Fruit fly (Drosophila melanogaster) Kc167 (cell line): Measurements from ENCODE around the gene puc.

Source experiments
- Myc ChIP-seq: fragments of >200 bp; optimal IDR thresholded peaks from 2 replicates; lab custom pipeline; 2017; ENCODE audit warnings: missing external identifiers
- Sin3A ChIP-seq: fragments of >200 bp; optimal IDR thresholded peaks from 2 replicates; lab custom pipeline; 2018; ENCODE audit warnings: missing external identifiers
- h ChIP-seq: fragments of >200 bp; optimal IDR thresholded peaks from 3 replicates; lab custom pipeline; 2018; ENCODE audit warnings: missing external identifiers
- insv ChIP-seq: fragments of >200 bp; optimal IDR thresholded peaks from 3 replicates; lab custom pipeline; 2018; ENCODE audit warnings: missing external identifiers
- psq ChIP-seq: fragments of >200 bp; optimal IDR thresholded peaks from 2 replicates; lab custom pipeline; 2017; ENCODE audit warnings: missing external identifiers
- ttk ChIP-seq: sonication (Bioruptor generic); optimal IDR thresholded peaks from 2 replicates; lab custom pipeline; 2017; ENCODE audit warnings: missing external identifiers

puc gene

DNA sequence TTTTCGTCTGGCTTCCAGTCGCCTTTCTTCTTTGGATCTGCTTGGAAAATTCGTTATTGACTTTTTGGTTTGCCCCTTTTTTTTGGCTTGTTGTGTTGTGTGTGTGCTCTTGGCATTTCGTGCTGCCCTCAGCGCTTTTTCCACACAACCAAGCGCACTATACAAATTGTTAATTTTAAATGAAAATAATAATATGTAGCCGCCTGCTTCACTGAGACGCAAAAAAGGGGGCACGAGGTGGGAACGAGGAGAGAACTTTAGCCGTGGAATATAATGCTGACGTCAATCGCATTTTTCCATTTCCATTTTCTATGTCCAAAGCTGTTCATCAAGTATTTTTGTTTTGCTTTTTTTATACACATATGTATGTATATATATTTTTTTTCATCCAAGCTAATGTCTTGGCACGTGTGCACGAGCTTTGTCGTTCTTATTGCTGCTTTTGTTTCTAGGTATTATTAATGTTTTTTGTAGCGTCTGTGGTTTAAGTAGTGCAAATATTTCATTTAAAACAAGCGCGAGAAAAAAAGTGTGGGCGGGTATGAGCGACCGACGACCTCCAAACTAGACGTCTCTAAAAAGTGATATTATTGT, 6.8 kb downstream of the puc start:
- TF ChIP-seq ttk (lab: Kevin White, UChicago), result no peak
- no peak for TF ChIP-seq insv (lab: Kevin White, UChicago)
- no peak for TF ChIP-seq Myc (lab: Kevin White, UChicago)
- no peak for TF ChIP-seq Sin3A (lab: Kevin White, UChicago)
- TF ChIP-seq h (lab: Kevin White, UChicago), result no peak
- TF ChIP-seq psq (lab: Kevin White, UChicago), result no peak

DNA sequence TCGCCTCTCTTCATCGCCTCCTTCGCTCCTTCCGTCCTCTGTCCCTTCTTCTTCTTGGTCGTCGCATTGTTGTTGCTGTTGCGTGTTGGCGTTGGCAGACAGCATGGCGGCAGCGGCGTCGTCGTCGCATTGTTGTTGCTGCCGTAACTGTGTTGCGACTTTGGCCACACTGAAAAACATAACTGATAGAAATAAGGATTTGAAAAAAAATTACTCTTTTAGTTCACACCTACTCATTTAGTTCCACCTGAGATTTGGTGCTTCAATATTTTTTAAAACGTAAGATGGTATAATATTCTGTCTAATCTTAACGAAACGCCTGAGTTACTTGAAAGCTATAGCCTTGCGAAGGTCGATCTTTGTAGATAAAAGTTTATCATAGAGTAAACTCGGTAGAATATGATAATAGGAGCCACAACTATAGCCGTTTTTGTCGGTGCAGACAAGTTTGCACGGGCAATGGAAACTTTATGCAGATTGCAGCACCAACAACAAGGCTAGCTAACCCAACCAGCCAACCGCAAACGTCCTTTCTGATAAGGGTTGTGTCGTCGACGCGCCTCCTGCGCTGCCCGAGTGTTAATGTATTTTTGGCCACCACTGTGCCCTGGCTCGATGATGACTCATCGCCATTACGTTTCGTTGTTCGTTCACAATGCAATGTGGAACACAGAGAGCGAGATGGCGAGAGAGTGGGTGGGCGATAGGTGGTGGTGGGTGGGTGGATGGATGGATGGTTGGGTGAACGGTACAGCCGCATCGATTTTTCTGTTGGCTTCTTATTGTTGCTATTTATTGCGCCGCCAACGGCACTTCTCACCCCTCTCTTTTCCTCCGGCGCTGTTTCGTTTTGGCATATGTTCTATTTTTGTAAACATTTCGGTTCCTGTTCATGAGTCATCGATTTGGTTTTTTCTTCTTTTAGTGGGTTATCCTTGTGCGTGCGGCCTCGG, 8.0 kb downstream of the puc start:
- TF ChIP-seq psq (lab: Kevin White, UChicago) (no peak), insv (lab: Kevin White, UChicago) (no peak)

dm6 chr3R:8113833-8114673, 8.9 kb downstream of the puc start:
- TF ChIP-seq psq (lab: Kevin White, UChicago), result no peak
- TF ChIP-seq ttk (lab: Kevin White, UChicago), result no peak
- no peak for TF ChIP-seq insv (lab: Kevin White, UChicago)
- no peak for TF ChIP-seq Myc (lab: Kevin White, UChicago)
- no peak for TF ChIP-seq Sin3A (lab: Kevin White, UChicago)
- no peak for TF ChIP-seq h (lab: Kevin White, UChicago)

DNA sequence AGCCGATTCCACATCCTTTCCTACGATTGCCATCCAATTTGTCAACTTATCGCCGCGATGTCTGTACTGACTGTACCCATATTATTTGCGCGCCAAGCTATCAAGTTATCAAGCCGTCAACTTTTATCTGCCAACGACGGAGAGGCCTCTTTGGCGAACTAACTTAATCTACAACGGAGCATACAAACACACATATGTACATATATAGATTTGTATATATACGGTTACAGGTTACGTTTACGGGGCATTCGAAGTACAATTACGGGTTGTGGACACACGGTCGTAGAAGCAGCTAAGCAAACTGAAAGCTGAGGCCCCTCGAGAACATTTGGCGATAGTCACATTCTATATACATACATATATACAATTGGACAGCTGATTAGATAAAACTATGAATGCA, 10.1 kb downstream of the puc start:
- TF ChIP-seq insv (lab: Kevin White, UChicago) (no peak), psq (lab: Kevin White, UChicago) (no peak), Sin3A (lab: Kevin White, UChicago) (no peak), h (lab: Kevin White, UChicago) (no peak), Myc (lab: Kevin White, UChicago) (no peak), ttk (lab: Kevin White, UChicago) (no peak)

DNA sequence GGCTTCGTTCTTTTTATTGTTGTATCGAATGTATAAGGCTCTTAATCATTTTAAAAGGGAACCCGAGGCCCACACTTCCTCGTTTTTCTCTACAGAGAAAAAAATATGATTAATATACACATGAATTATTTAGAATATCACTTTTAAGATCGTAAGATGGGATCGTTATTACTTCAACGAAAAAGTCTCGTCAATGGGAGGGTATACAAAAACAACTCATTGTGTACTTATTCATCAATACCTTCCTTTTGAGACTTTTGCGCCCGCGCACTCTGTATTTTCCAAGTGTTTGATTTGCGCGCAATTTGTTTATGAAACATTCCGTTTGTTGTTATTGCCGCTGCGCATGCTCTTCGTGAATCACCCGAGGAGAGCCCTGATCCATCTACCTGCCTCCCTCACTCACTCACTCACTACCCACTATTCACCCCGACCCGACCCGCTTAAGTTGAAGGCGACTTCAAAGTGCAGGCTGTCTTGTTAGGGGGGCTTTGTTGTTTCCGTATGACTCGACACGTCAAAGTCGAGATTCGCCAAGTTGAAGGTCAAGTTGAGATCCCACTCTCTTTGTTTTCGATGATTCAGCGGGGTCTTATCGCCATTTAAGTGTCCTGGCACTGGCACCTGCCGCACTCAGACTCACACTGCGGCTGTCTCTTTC, 10.9 kb downstream of the puc start:
- TF ChIP-seq psq (lab: Kevin White, UChicago) (no peak), ttk (lab: Kevin White, UChicago) (no peak), Sin3A (lab: Kevin White, UChicago) (no peak), h (lab: Kevin White, UChicago) (no peak), insv (lab: Kevin White, UChicago) (no peak), Myc (lab: Kevin White, UChicago) (no peak)

- TF ChIP-seq h (lab: Kevin White, UChicago) (no peak), Myc (lab: Kevin White, UChicago) (no peak), psq (lab: Kevin White, UChicago) (no peak), insv (lab: Kevin White, UChicago) (no peak), Sin3A (lab: Kevin White, UChicago) (no peak), ttk (lab: Kevin White, UChicago) (no peak)
These were observed 12.9 kb downstream of the puc start for dm6 chr3R:8118062-8118461.

dm6 chr3R:8118781-8119456, 13.8 kb downstream of the puc start:
- TF ChIP-seq psq (lab: Kevin White, UChicago) (no peak), insv (lab: Kevin White, UChicago) (no peak), ttk (lab: Kevin White, UChicago) (no peak), Myc (lab: Kevin White, UChicago) (no peak), Sin3A (lab: Kevin White, UChicago) (no peak), h (lab: Kevin White, UChicago) (no peak)

DNA sequence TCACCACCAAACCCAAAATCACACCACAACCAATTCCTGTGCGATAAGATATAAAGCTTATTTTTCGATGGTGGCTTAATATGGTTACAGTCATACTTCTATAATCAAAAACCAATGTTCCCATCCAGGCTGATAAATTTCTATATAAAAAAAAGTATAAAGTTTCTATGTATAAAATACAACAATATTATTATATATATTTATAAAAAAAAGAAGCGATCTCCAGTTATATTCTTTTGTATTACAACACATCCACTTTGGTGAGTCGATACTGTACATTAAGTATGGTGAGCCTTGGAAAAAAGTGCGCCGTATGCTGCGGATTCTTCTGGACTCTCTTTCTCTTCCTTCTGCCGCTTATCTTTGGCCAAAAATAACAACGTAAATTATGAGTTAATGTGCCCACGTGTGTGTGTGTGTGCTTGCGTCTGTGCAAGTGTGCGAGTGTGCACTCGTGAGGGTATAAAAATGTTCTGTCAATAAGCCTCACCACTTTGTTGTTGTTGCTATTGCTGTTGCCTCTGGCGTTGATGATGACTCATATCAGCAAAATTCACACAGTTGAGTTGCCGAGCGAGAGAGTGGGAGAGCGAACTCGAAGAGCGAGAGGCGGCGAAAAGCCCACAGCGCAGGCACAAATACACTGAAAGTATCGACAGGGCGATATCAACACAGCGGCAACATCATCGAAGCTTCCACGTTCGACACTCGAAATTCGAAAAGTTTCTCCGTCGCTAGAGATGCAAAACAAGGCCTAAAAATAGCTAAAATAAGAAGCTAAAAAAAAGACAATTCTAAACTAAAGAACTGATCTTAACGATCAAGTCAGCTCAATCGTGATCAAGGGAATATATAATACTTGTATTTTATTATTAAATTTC, 14.6 kb downstream of the puc start:
- TF ChIP-seq h (lab: Kevin White, UChicago), result no peak
- TF ChIP-seq Myc (lab: Kevin White, UChicago), result no peak
- TF ChIP-seq Sin3A (lab: Kevin White, UChicago), result no peak
- TF ChIP-seq ttk (lab: Kevin White, UChicago), result no peak
- TF ChIP-seq psq (lab: Kevin White, UChicago), result no peak
- TF ChIP-seq insv (lab: Kevin White, UChicago), result no peak

dm6 chr3R:8120338-8120662, 15.2 kb downstream of the puc start:
- TF ChIP-seq insv (lab: Kevin White, UChicago), result no peak
- TF ChIP-seq psq (lab: Kevin White, UChicago), result no peak
- TF ChIP-seq Sin3A (lab: Kevin White, UChicago), result no peak
- TF ChIP-seq ttk (lab: Kevin White, UChicago), result no peak
- TF ChIP-seq Myc (lab: Kevin White, UChicago), result no peak
- TF ChIP-seq h (lab: Kevin White, UChicago), result no peak
